Worm (Caenorhabditis elegans) whole organism, young adult: ENCODE results near the gene unc-103.

Experiments
- D2030.7 ChIP-seq: fragments of 200-800 bp; sonication (Bioruptor generic); IDR thresholded peaks from 2 replicates; pipeline ENCODE4 v1.3.6; 2022; ENCODE audit warnings: missing genetic modification reagents, missing genetic modification characterization, missing compliant biosample characterization
- F23B12.7 ChIP-seq: sonication (generic microtip); optimal IDR thresholded peaks from 2 replicates; lab custom pipeline; 2017; ENCODE audit warnings: missing genetic modification characterization, mild to moderate bottlenecking, missing compliant biosample characterization, antibody characterized with exemption, moderate library complexity; ENCODE audit not compliant: insufficient read depth
- T07F8.4 ChIP-seq: sonication (generic microtip); optimal IDR thresholded peaks from 2 replicates; lab custom pipeline; 2016; ENCODE audit warnings: mild to moderate bottlenecking, missing genetic modification characterization, moderate library complexity, missing compliant biosample characterization
- ceh-79 ChIP-seq: sonication (generic microtip); optimal IDR thresholded peaks from 2 replicates; lab custom pipeline; 2017; ENCODE audit warnings: mild to moderate bottlenecking, missing genetic modification characterization, missing compliant biosample characterization
- egl-44 ChIP-seq: fragments of 200-800 bp; sonication (Bioruptor generic); IDR thresholded peaks from 2 replicates; pipeline ENCODE4 v1.3.6; 2022; ENCODE audit warnings: missing genetic modification reagents, missing genetic modification characterization, missing compliant biosample characterization
- let-607 ChIP-seq, 2 experiments: fragments of 200-800 bp in 1 of 2; sonication (Bioruptor generic) in 1 of 2; sonication (generic microtip) in 1 of 2; optimal IDR thresholded peaks; 2 replicates each; lab custom pipeline; 2016 to 2018; ENCODE audit warnings: mild to moderate bottlenecking in 2 of 2, missing compliant biosample characterization in 2 of 2, missing genetic modification characterization in 2 of 2, moderate library complexity in 2 of 2, missing genotype in 1 of 2
- snpc-1.3 ChIP-seq: sonication (generic microtip); optimal IDR thresholded peaks from 2 replicates; lab custom pipeline; 2017; ENCODE audit warnings: missing genetic modification characterization, mild to moderate bottlenecking, missing compliant biosample characterization, antibody characterized with exemption, moderate library complexity, missing genotype, missing genetic modification reagents; ENCODE audit not compliant: insufficient read depth
- snpc-4 ChIP-seq, 5 experiments: fragments of 150-350 bp in 1 of 5; sonication (generic microtip) in 4 of 5; optimal IDR thresholded peaks; 2 replicates each; lab custom pipeline; 2014 to 2018; ENCODE audit warnings: missing genetic modification characterization in 5 of 5, missing biosample characterization in 3 of 5, antibody characterized with exemption in 2 of 5, mild to moderate bottlenecking in 2 of 5, missing compliant biosample characterization in 2 of 5, missing genotype in 2 of 5, moderate library complexity in 2 of 5, missing genetic modification reagents in 1 of 5
- tlf-1 ChIP-seq: fragments of 200-800 bp; sonication (Bioruptor generic); optimal IDR thresholded peaks from 2 replicates; lab custom pipeline; 2018; ENCODE audit warnings: mild to moderate bottlenecking, missing genetic modification characterization, missing compliant biosample characterization
- ztf-18 ChIP-seq: sonication (generic microtip); optimal IDR thresholded peaks from 2 replicates; lab custom pipeline; 2016; ENCODE audit warnings: missing genotype, mild to moderate bottlenecking, missing genetic modification characterization, missing compliant biosample characterization

DNA sequence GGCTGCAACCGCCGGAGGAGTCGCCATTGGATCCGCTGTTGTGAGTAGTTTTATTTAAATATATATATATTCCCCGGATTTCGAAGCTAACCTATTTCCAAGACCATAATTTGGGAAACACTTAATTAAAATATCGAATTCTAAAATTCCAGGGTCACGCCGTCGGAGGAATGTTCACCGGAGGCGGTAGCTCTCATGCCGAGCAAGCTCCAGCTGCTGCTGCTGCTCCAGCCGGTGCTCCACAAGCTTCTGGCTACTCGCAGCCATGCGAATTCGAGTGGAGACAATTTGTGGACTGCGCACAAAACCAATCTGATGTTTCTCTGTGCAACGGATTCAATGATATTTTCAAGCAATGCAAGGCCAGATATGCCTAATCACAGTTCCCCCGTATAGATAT is 37.1 kb downstream of the unc-103 start:
- no peak for TF ChIP-seq T07F8.4
- TF ChIP-seq snpc-4 (GFP tag; optimal IDR thresholded peaks at IDR 0.05; lab: Kevin White, UChicago) = no peak
- no peak for TF ChIP-seq snpc-4 (tag; optimal IDR thresholded peaks at IDR 0.05; lab: Kevin White, UChicago)
- TF ChIP-seq ztf-18 (tag; lab: Kevin White, UChicago) = no peak
- no peak for TF ChIP-seq F23B12.7 (tag; lab: Kevin White, UChicago)
- no peak for TF ChIP-seq ceh-79 (tag; lab: Kevin White, UChicago)
- TF ChIP-seq snpc-1.3 (tag; lab: Kevin White, UChicago) = no peak
- TF ChIP-seq egl-44 (GFP tag; lab: Robert Waterston, UW) = no peak
- no peak for TF ChIP-seq D2030.7 (GFP tag; lab: Robert Waterston, UW)
- TF ChIP-seq tlf-1 (GFP tag; lab: Kevin White, UChicago) = no peak
- TF ChIP-seq let-607 (tag; optimal IDR thresholded peaks at IDR 0.05; lab: Kevin White, UChicago) = no peak
